Fruit fly (Drosophila melanogaster): ENCODE measurements around the gene CG4678.

CG4678 gene

dm6 chrX:16751579-16752156 lies 55.7 kb downstream of the CG4678 start, which contains the start of gene goe (continued):
- TF ChIP-seq twi (tag; optimal IDR thresholded peaks at IDR 0.05) = peak; percentile 63
- TF ChIP-seq Lhr (GFP tag; optimal IDR thresholded peaks at IDR 0.05) = peak; percentile 95
- 0 out of 2 replicates have a peak, but pooled peaks have one; percentile 45 for TF ChIP-seq sim (GFP tag; IDR thresholded peaks at IDR 0.05)
- peak; percentile 26 for TF ChIP-seq Sry-β (GFP tag; optimal IDR thresholded peaks at IDR 0.05)
- TF ChIP-seq toy (GFP tag; IDR thresholded peaks at IDR 0.05) = peak; percentile 51; the same call in 1 of the 2 replicates
- TF ChIP-seq zfh2 (GFP tag; optimal IDR thresholded peaks at IDR 0.05) = peak; percentile 90
- TF ChIP-seq Med (GFP tag) = peak; percentile 98
- peak; percentile 74 for TF ChIP-seq Mrtf (GFP tag; IDR thresholded peaks at IDR 0.05)
- peak; percentile 79 for TF ChIP-seq Atf6 (GFP tag; IDR thresholded peaks at IDR 0.05)
- peak; percentile 84 for TF ChIP-seq CG11247 (GFP tag; IDR thresholded peaks at IDR 0.05)
- TF ChIP-seq wdn (GFP tag; IDR thresholded peaks at IDR 0.05) = peak; percentile 62
- TF ChIP-seq pita (GFP tag; optimal IDR thresholded peaks at IDR 0.05) = peak; percentile 95
- no peak for TF ChIP-seq z (GFP tag; IDR thresholded peaks at IDR 0.05)
- TF ChIP-seq cad (GFP tag; optimal IDR thresholded peaks at IDR 0.05) = no peak
- peak; percentile 72 for TF ChIP-seq Camta (GFP tag; optimal IDR thresholded peaks at IDR 0.05)
- peak; percentile 74 for TF ChIP-seq CG4360 (GFP tag; IDR thresholded peaks at IDR 0.05)
- TF ChIP-seq CG17912 (GFP tag; optimal IDR thresholded peaks at IDR 0.05) = peak; percentile 91
- peak; percentile 73; the same call in 2 of the 3 replicates for TF ChIP-seq ase (GFP tag; IDR thresholded peaks at IDR 0.05)
- TF ChIP-seq abd-A (tag; optimal IDR thresholded peaks at IDR 0.05) = no peak
- TF ChIP-seq bab2 (GFP tag; optimal IDR thresholded peaks at IDR 0.05) = peak; percentile 81
- no peak for TF ChIP-seq wor (GFP tag; IDR thresholded peaks at IDR 0.05)
- peak; percentile 82 for TF ChIP-seq CG1603 (tag; optimal IDR thresholded peaks at IDR 0.05)
- peak; percentile 85 for TF ChIP-seq CG8944 (GFP tag; optimal IDR thresholded peaks at IDR 0.05)
- peak; percentile 49 for TF ChIP-seq Jarid2 (GFP tag; optimal IDR thresholded peaks at IDR 0.05)
- no peak for TF ChIP-seq Lim3 (GFP tag; IDR thresholded peaks at IDR 0.05)
- TF ChIP-seq CG8290 (GFP tag; optimal IDR thresholded peaks at IDR 0.05) = peak; percentile 83
- TF ChIP-seq CG8290 (tag; optimal IDR thresholded peaks at IDR 0.05) = peak in 1 of 2 experiments; percentile 90
- peak; percentile 86 for TF ChIP-seq CG11085 (GFP tag; IDR thresholded peaks at IDR 0.05)
- peak; percentile 89 for TF ChIP-seq luna (GFP tag; optimal IDR thresholded peaks at IDR 0.05)
- TF ChIP-seq tup (GFP tag; optimal IDR thresholded peaks at IDR 0.05) = no peak
- peak; percentile 87 for TF ChIP-seq CG9609 (GFP tag; optimal IDR thresholded peaks at IDR 0.05)
- peak; percentile 59 for TF ChIP-seq HHEX (GFP tag; optimal IDR thresholded peaks at IDR 0.05)
- TF ChIP-seq tll (GFP tag; optimal IDR thresholded peaks at IDR 0.05) = no peak
- TF ChIP-seq CG32772 (GFP tag; IDR thresholded peaks at IDR 0.05) = peak; percentile 70
- no peak for TF ChIP-seq br (optimal IDR thresholded peaks at IDR 0.05)
- peak; percentile 64 for TF ChIP-seq nerfin-2 (GFP tag; IDR thresholded peaks at IDR 0.05; ENCODE audit: partially characterized antibody)
- TF ChIP-seq Hr51 (GFP tag; optimal IDR thresholded peaks at IDR 0.05) = peak; percentile 61 to 87
- peak; percentile 91; the same call in 3 of the 4 replicates for TF ChIP-seq chinmo (GFP tag; IDR thresholded peaks at IDR 0.05; ENCODE audit: partially characterized antibody)
- peak; percentile 82 for TF ChIP-seq Dek (tag; optimal IDR thresholded peaks at IDR 0.05)
- peak; percentile 61 for TF ChIP-seq stwl (tag; optimal IDR thresholded peaks at IDR 0.05)
- no peak for TF ChIP-seq hkb (optimal IDR thresholded peaks at IDR 0.05)
- peak; percentile 68 for TF ChIP-seq hkb (GFP tag; IDR thresholded peaks at IDR 0.05)
- TF ChIP-seq fd96Cb (tag; optimal IDR thresholded peaks at IDR 0.05) = peak; percentile 2
- peak; percentile 80 for TF ChIP-seq Vsx1 (GFP tag; optimal IDR thresholded peaks at IDR 0.05)
- peak; percentile 86 for TF ChIP-seq Dll (GFP tag; IDR thresholded peaks at IDR 0.05; ENCODE audit: partially characterized antibody)
- peak; percentile 81 for TF ChIP-seq CG3847 (GFP tag; IDR thresholded peaks at IDR 0.05)
- peak in 1 of 2 experiments; percentile 63 for TF ChIP-seq bsh (GFP tag; optimal IDR thresholded peaks at IDR 0.05)
- TF ChIP-seq ato (GFP tag; IDR thresholded peaks at IDR 0.05; ENCODE audit: partially characterized antibody) = peak; percentile 63
- TF ChIP-seq CG9876 (GFP tag; optimal IDR thresholded peaks at IDR 0.05) = peak; percentile 95
- TF ChIP-seq pho (GFP tag; optimal IDR thresholded peaks at IDR 0.05) = peak; percentile 91
